Worm (Caenorhabditis elegans) whole organism, L4 larva: Measurements from ENCODE around the gene C08F11.3.
"Not testable (repeated sequence)": the region's sequence is repeated elsewhere in the genome, so short reads cannot be mapped to it uniquely, and the experiment has no call there.

ENCODE experiments used
- F26F4.8 ChIP-seq: fragments of 200-800 bp; sonication (Bioruptor generic); conservative IDR thresholded peaks from 2 replicates; pipeline ENCODE4 v1.3.6; 2022; ENCODE audit warnings: missing genetic modification characterization, missing compliant biosample characterization
- T26A8.4 ChIP-seq: fragments of 200-800 bp; sonication (Bioruptor generic); IDR thresholded peaks from 2 replicates; pipeline ENCODE4 v1.3.6; 2022; ENCODE audit warnings: missing genetic modification characterization, missing compliant biosample characterization
- aha-1 ChIP-seq: fragments of 150-350 bp; peaks from one replicate; lab custom pipeline; 2014; ENCODE audit warnings: missing biosample characterization, missing genetic modification characterization
- ceh-28 ChIP-seq: fragments of 150-350 bp; optimal IDR thresholded peaks from 2 replicates; lab custom pipeline; 2014; ENCODE audit warnings: missing biosample characterization, missing genetic modification reagents, missing genetic modification characterization
- ceh-62 ChIP-seq: sonication (generic microtip); optimal IDR thresholded peaks from 2 replicates; lab custom pipeline; 2017; ENCODE audit warnings: missing biosample characterization, missing genetic modification characterization
- ces-1 ChIP-seq: fragments of 150-350 bp; sonication (generic microtip); optimal IDR thresholded peaks from 4 replicates; lab custom pipeline; 2014; ENCODE audit warnings: missing biosample characterization, missing genetic modification reagents, missing genetic modification characterization
- cey-2 ChIP-seq: sonication (generic microtip); optimal IDR thresholded peaks from 3 replicates; lab custom pipeline; 2017; ENCODE audit warnings: missing genetic modification characterization, mild to moderate bottlenecking, missing compliant biosample characterization, antibody characterized with exemption, borderline replicate concordance; ENCODE audit not compliant: insufficient read depth
- daf-8 ChIP-seq: fragments of 200-800 bp; sonication (Bioruptor generic); IDR thresholded peaks from 2 replicates; pipeline ENCODE4 v1.3.6; 2022; ENCODE audit warnings: missing genetic modification characterization, missing compliant biosample characterization
- dmd-8 ChIP-seq: fragments of 200-800 bp; sonication (Bioruptor generic); IDR thresholded peaks from 2 replicates; pipeline ENCODE4 v1.3.6; 2022; ENCODE audit warnings: missing genetic modification characterization, missing compliant biosample characterization
- dve-1 ChIP-seq: sonication (generic microtip); optimal IDR thresholded peaks from 2 replicates; lab custom pipeline; 2017; ENCODE audit warnings: antibody characterized with exemption, mild to moderate bottlenecking, missing genetic modification characterization, missing compliant biosample characterization; ENCODE audit not compliant: insufficient read depth
- egl-27 ChIP-seq: sonication (generic microtip); optimal IDR thresholded peaks from 3 replicates; lab custom pipeline; 2017; ENCODE audit warnings: missing biosample characterization, missing genetic modification reagents, missing genetic modification characterization
- egl-43 ChIP-seq: fragments of 200-800 bp; sonication (Bioruptor generic); IDR thresholded peaks from 2 replicates; pipeline ENCODE4 v1.3.6; 2022; ENCODE audit warnings: missing genetic modification reagents, missing genetic modification characterization, missing compliant biosample characterization
- hlh-11 ChIP-seq: fragments of 200-800 bp; sonication (Bioruptor generic); optimal IDR thresholded peaks from 2 replicates; lab custom pipeline; 2018; ENCODE audit warnings: mild to moderate bottlenecking, missing genetic modification characterization, missing compliant biosample characterization
- jun-1 ChIP-seq: fragments of 150-350 bp; optimal IDR thresholded peaks from 2 replicates; lab custom pipeline; 2014; ENCODE audit warnings: missing biosample characterization, missing genetic modification reagents, missing genetic modification characterization
- lin-13 ChIP-seq: fragments of 150-350 bp; optimal IDR thresholded peaks from 2 replicates; lab custom pipeline; 2014; ENCODE audit warnings: missing biosample characterization, missing genetic modification reagents, missing genetic modification characterization
- lir-3 ChIP-seq: sonication (generic microtip); optimal IDR thresholded peaks from 2 replicates; lab custom pipeline; 2016; ENCODE audit warnings: mild to moderate bottlenecking, missing genetic modification characterization, missing compliant biosample characterization
- mdl-1 ChIP-seq, 2 experiments: fragments of 150-350 bp in 1 of 2; sonication (generic microtip) in 1 of 2; optimal IDR thresholded peaks; 2 replicates each; lab custom pipeline; 2014 to 2017; ENCODE audit warnings: missing biosample characterization in 2 of 2, missing genetic modification characterization in 2 of 2
- mdt-29 ChIP-seq: fragments of 200-800 bp; sonication (Bioruptor generic); IDR thresholded peaks from 2 replicates; pipeline ENCODE4 v1.3.6; 2022; ENCODE audit warnings: missing genetic modification reagents, missing genetic modification characterization, missing compliant biosample characterization
- nhr-102 ChIP-seq: sonication (generic microtip); optimal IDR thresholded peaks from 2 replicates; lab custom pipeline; 2016; ENCODE audit warnings: mild to moderate bottlenecking, missing genetic modification characterization, moderate library complexity, missing compliant biosample characterization
- nhr-25 ChIP-seq: sonication (generic microtip); optimal IDR thresholded peaks from 2 replicates; lab custom pipeline; 2017; ENCODE audit warnings: missing genetic modification characterization, mild to moderate bottlenecking, missing compliant biosample characterization, antibody characterized with exemption, moderate library complexity, borderline replicate concordance; ENCODE audit not compliant: insufficient read depth
- nhr-6 ChIP-seq: fragments of 150-350 bp; optimal IDR thresholded peaks from 2 replicates; lab custom pipeline; 2014; ENCODE audit warnings: missing biosample characterization, missing genetic modification characterization
- nhr-77 ChIP-seq: fragments of 150-350 bp; optimal IDR thresholded peaks from 2 replicates; lab custom pipeline; 2014; ENCODE audit warnings: missing biosample characterization, missing genetic modification characterization
- pqm-1 ChIP-seq: sonication (generic microtip); optimal IDR thresholded peaks from 2 replicates; lab custom pipeline; 2017; ENCODE audit warnings: missing biosample characterization, missing genetic modification characterization
- rbr-2 ChIP-seq: sonication (generic microtip); optimal IDR thresholded peaks from 2 replicates; lab custom pipeline; 2016; ENCODE audit warnings: missing genotype, missing genetic modification characterization, missing compliant biosample characterization
- sdz-12 ChIP-seq: fragments of 200-800 bp; sonication (Bioruptor generic); optimal IDR thresholded peaks from 2 replicates; lab custom pipeline; 2018; ENCODE audit warnings: mild to moderate bottlenecking, missing genetic modification characterization, missing compliant biosample characterization
- set-16 ChIP-seq: fragments of 200-800 bp; sonication (Bioruptor generic); IDR thresholded peaks from 2 replicates; pipeline ENCODE4 v1.3.6; 2022; ENCODE audit warnings: missing genetic modification reagents, missing genetic modification characterization, missing compliant biosample characterization
- unc-130 ChIP-seq: sonication (generic microtip); optimal IDR thresholded peaks from 2 replicates; lab custom pipeline; 2016; ENCODE audit warnings: missing genetic modification reagents, missing genetic modification characterization, missing compliant biosample characterization
- zag-1 ChIP-seq: fragments of 150-350 bp; optimal IDR thresholded peaks from 2 replicates; lab custom pipeline; 2014; ENCODE audit warnings: missing biosample characterization, missing genetic modification characterization
- zfp-3 ChIP-seq: fragments of 200-800 bp; sonication (Bioruptor generic); conservative IDR thresholded peaks from 2 replicates; pipeline ENCODE4 v1.3.6; 2022; ENCODE audit warnings: missing genetic modification reagents, missing genetic modification characterization, missing compliant biosample characterization
- ztf-7 ChIP-seq: fragments of 150-350 bp; optimal IDR thresholded peaks from 2 replicates; lab custom pipeline; 2014; ENCODE audit warnings: missing biosample characterization, missing genetic modification characterization

Gene C08F11.3

ce11 chrIV:13645823-13646222, 26.5 kb downstream of the C08F11.3 start, which contains the start of gene srz-29:
Gene srz-29 (minus strand): TSS chrIV:13645923.
- TF ChIP-seq T26A8.4 (GFP tag; lab: Robert Waterston, UW) = no peak
- TF ChIP-seq sdz-12 (GFP tag; lab: Kevin White, UChicago) = no peak
- no peak for TF ChIP-seq zag-1 (tag; lab: Kevin White, UChicago)
- TF ChIP-seq dmd-8 = no peak

DNA sequence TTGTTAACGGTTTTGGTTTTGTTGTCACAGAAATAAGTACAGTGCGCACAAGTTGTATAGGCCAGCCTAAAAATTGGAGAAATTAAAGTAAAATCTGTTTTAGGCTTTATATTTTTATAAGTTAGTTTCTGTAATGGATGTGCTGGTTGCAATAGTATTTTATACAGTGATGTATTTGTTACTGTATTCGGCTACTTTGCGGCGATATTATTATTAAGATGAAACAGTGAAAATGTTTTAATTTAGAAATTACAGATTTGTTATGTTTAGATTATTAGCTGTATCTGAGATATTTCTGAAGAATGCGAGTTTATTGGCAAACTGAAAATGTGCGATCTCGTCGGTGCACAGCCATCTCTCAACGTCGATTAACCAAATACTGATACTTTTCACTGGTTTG, 28.3 kb downstream of the C08F11.3 start, which contains the start of gene ule-4:
ule-4 (minus strand) TSS at position 101 of the 400 bp plus-strand sequence.
- TF ChIP-seq rbr-2 (no peak), hlh-11 (tag; lab: Kevin White, UChicago) (no peak), egl-43 (GFP tag; lab: Robert Waterston, UW) (no peak), pqm-1 (tag; lab: Kevin White, UChicago) (no peak), lin-13 (GFP tag; lab: Kevin White, UChicago) (no peak), nhr-6 (tag; lab: Kevin White, UChicago) (no peak), nhr-102 (tag; lab: Kevin White, UChicago) (no peak), lir-3 (tag; lab: Kevin White, UChicago) (no peak)

DNA sequence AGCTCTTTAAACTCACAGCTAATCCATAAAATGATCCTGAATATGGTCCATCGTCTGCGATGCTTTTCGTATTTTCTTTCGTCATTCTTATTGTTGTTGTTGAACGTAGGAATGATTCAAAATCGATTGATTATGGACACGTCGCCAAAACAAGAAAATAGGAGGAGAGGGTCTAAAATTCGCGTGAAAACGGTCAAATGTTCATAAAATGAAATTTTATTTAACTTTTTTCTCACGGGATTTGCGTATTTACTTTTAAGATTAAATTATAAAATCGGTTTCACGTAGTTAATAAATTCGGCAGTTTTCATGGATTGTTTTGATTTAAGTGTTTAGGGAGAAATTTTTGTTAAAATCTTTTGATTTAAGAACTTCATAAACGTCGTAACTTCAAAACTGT, 29.8 kb downstream of the C08F11.3 start, which contains the start of gene C08F11.10:
C08F11.10 (minus strand) TSS at position 101 of the 400 bp plus-strand sequence.
- no peak for TF ChIP-seq F26F4.8 (GFP tag; lab: Robert Waterston, UW)
- TF ChIP-seq mdl-1 (tag; optimal IDR thresholded peaks at IDR 0.05; lab: Kevin White, UChicago) = no peak
- no peak for TF ChIP-seq aha-1
- TF ChIP-seq ceh-62 (tag; lab: Kevin White, UChicago) = no peak
- TF ChIP-seq set-16 (GFP tag; lab: Robert Waterston, UW) = no peak
- no peak for TF ChIP-seq ceh-28 (tag; lab: Kevin White, UChicago)
- no peak for TF ChIP-seq zfp-3 (GFP tag; lab: Robert Waterston, UW)

- no peak for TF ChIP-seq ztf-7 (tag; lab: Kevin White, UChicago)
- no peak for TF ChIP-seq nhr-77 (tag; lab: Kevin White, UChicago)
- TF ChIP-seq unc-130 (GFP tag; lab: Kevin White, UChicago) = no peak
- no peak for TF ChIP-seq egl-27 (tag; lab: Kevin White, UChicago)
- TF ChIP-seq mdt-29 (GFP tag; lab: Robert Waterston, UW) = no peak
- no peak for TF ChIP-seq jun-1 (tag; lab: Kevin White, UChicago)
These were observed 30.9 kb downstream of the C08F11.3 start, which contains the start of gene C08F11.17 for ce11 chrIV:13650238-13650637. Gene C08F11.17 (minus strand): TSS chrIV:13650338.

- TF ChIP-seq daf-8 (GFP tag; lab: Robert Waterston, UW); nhr-25; ces-1 (GFP tag; lab: Kevin White, UChicago): not testable (repeated sequence)
These were observed 32.1 kb downstream of the C08F11.3 start, which contains the start of gene C08F11.12 for ce11 chrIV:13651411-13651810. Gene C08F11.12 (minus strand): TSS chrIV:13651511.

DNA sequence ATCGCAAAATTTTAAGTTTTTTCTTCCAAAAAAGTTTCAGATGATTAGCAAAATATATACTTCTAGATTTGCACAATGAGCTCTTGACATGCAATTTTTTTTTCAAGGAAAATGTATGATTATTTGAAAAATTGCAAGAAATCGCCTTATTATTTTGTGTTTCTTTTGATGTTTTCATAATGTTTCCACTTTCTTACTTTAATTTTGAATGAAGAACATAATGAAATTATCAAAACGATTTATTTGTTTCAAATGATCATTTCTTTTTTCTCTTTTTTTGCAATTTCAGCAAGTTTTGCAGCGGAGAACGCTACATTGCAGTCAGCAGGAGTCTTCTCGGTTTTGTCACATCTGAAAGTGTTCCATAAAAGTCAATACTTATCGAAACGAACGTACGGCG, 32.7 kb downstream of the C08F11.3 start, which contains the start of gene Y45F10C.6:
Y45F10C.6 (plus strand) TSS at position 301 of the 400 bp plus-strand sequence.
- not testable (repeated sequence) for TF ChIP-seq set-16 (GFP tag; lab: Robert Waterston, UW); cey-2 (tag; lab: Kevin White, UChicago); dve-1 (tag; lab: Kevin White, UChicago)
